Worm (Caenorhabditis elegans): ENCODE measurements around the gene sre-55.

The sre-55 gene

DNA sequence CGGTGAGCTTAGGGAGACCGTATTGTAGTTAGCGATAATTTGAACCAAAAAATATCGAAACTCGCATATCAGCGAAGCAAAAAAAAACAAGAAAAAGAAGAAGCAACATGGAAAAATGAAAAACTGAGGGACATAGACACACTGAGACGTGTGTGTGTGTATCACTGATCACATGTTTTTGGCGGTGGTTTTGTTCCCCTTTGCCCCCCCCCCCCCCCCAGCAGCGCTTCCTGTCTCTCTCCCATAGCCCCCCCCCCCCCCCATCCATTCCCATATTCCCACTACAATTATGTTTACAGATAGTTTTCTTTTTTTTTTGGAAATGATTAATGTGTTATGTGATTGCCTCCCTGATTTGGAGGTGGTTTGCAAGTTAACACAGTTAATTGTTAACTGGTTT lies 40.1 kb downstream of the sre-55 start:
- TF ChIP-seq cnd-1 (tag; optimal IDR thresholded peaks at IDR 0.05) (no peak), unc-62 (GFP tag; optimal IDR thresholded peaks at IDR 0.05) (no peak), blmp-1 (tag; optimal IDR thresholded peaks at IDR 0.05) (no peak), lin-13 (tag; optimal IDR thresholded peaks at IDR 0.05) (no peak), ceh-83 (GFP tag; optimal IDR thresholded peaks at IDR 0.05) (no peak)

DNA sequence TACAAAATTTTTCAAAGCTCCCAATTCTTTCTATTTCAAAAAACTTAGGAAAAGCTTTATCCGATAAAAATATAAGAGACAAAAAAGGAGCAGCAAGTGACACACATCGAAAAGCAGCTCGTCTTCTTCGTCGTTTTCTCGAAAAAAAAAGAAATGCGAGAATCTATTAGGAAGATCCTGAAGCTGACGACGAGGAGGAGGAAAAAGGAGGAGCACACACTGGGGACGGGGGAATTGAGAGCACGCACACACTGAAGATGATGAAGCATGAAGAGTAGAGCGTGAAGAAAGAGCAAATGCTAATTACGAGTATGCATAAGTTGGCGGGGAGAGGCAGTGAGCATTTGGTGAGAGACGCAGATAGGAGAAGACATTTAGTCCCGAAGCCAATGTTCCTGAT lies 44.8 kb downstream of the sre-55 start:
- TF ChIP-seq elt-3 (tag; optimal IDR thresholded peaks at IDR 0.05) (no peak), ces-1 (GFP tag; optimal IDR thresholded peaks at IDR 0.05) (peak; percentile 64)

DNA sequence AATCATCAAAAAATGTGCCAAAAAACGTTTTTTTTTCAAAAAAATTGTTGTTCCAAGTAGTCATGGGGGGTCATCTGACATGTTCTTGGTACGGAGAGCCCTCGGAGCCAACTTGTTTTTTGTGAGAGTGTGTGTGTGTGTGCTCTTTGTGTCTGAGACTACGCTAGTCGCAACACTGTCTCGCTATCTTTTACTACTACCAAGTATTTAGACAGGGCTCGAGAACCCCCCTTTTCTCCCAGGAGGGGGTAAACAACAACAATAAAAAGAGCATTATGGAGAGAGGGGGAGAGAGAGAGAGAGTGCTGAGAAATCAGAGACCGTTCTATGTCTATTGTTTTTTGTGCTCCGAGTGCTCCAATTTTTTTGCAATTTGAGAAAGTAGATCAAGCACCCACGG lies 49.7 kb downstream of the sre-55 start:
- TF ChIP-seq ham-2 (GFP tag; optimal IDR thresholded peaks at IDR 0.05) (no peak), unc-62 (GFP tag; optimal IDR thresholded peaks at IDR 0.05) (no peak), zip-8 (tag; optimal IDR thresholded peaks at IDR 0.05) (no peak), elt-1 (tag; optimal IDR thresholded peaks at IDR 0.05; ENCODE audit: borderline replicate concordance, insufficient read depth) (no peak), unc-120 (tag; optimal IDR thresholded peaks at IDR 0.05; ENCODE audit: poor library complexity, severe bottlenecking) (no peak), nhr-237 (tag; optimal IDR thresholded peaks at IDR 0.05) (no peak), mep-1 (tag; optimal IDR thresholded peaks at IDR 0.05) (no peak), sem-2 (GFP tag; optimal IDR thresholded peaks at IDR 0.05) (no peak), cnd-1 (tag; optimal IDR thresholded peaks at IDR 0.05) (no peak), mab-5 (tag; optimal IDR thresholded peaks at IDR 0.05) (no peak), hlh-1 (tag; optimal IDR thresholded peaks at IDR 0.05) (no peak), drap-1 (GFP tag; optimal IDR thresholded peaks at IDR 0.05) (no peak), nhr-28 (tag; optimal IDR thresholded peaks at IDR 0.05) (no peak)

DNA sequence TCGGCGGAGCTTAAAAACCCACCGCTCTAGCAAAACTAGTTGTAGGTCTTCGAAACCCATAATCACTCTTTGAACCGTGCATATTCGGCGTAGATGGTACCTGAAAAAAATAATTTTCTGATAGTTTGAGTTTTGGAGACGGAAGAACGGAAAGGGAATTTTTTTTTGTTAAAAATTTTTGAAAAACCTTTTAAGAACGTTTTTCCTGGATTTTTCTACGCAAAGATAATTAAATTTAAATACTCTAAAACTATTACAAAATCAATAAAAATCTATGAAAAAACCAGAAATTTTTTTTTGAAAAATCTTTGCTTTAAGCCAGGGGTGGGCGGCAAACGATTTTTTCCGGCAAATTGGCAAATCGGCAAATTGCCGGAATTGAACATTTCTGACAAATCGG lies 50.3 kb downstream of the sre-55 start, which contains the start of gene marc-5:
marc-5 (minus strand) TSS at position 101 of the 400 bp plus-strand sequence.
- TF ChIP-seq zip-8 (tag; optimal IDR thresholded peaks at IDR 0.05) (no peak), unc-39 (tag; optimal IDR thresholded peaks at IDR 0.05) (no peak), mls-2 (tag; optimal IDR thresholded peaks at IDR 0.05) (no peak), ceh-39 (tag; optimal IDR thresholded peaks at IDR 0.05) (no peak), cnd-1 (tag; optimal IDR thresholded peaks at IDR 0.05) (no peak), tbx-8 (GFP tag; optimal IDR thresholded peaks at IDR 0.05) (no peak), unc-120 (tag; optimal IDR thresholded peaks at IDR 0.05; ENCODE audit: poor library complexity, severe bottlenecking) (no peak), nhr-237 (tag; optimal IDR thresholded peaks at IDR 0.05) (no peak), elt-1 (tag; optimal IDR thresholded peaks at IDR 0.05; ENCODE audit: borderline replicate concordance, insufficient read depth) (no peak), ham-2 (GFP tag; optimal IDR thresholded peaks at IDR 0.05) (no peak), flh-1 (GFP tag; optimal IDR thresholded peaks at IDR 0.05) (no peak), sptf-1 (tag; optimal IDR thresholded peaks at IDR 0.05) (no peak), mep-1 (tag; optimal IDR thresholded peaks at IDR 0.05) (no peak), nhr-76 (tag; optimal IDR thresholded peaks at IDR 0.05) (no peak), ces-1 (GFP tag; optimal IDR thresholded peaks at IDR 0.05) (no peak), ztf-11 (tag; optimal IDR thresholded peaks at IDR 0.05) (no peak), snpc-4 (tag; optimal IDR thresholded peaks at IDR 0.05) (no peak), pha-4 (tag; optimal IDR thresholded peaks at IDR 0.05) (no peak), nhr-12 (tag; optimal IDR thresholded peaks at IDR 0.05) (no peak), bed-3 (GFP tag; optimal IDR thresholded peaks at IDR 0.05) (no peak)
